Fruit fly (Drosophila melanogaster) Kc167 (cell line): Measurements from ENCODE around the gene Traf-like.

Experiments used
- Myc ChIP-seq: fragments of >200 bp; optimal IDR thresholded peaks from 2 replicates; lab custom pipeline; 2017; ENCODE audit warnings: missing external identifiers
- Sin3A ChIP-seq: fragments of >200 bp; optimal IDR thresholded peaks from 2 replicates; lab custom pipeline; 2018; ENCODE audit warnings: missing external identifiers
- h ChIP-seq: fragments of >200 bp; optimal IDR thresholded peaks from 3 replicates; lab custom pipeline; 2018; ENCODE audit warnings: missing external identifiers
- insv ChIP-seq: fragments of >200 bp; optimal IDR thresholded peaks from 3 replicates; lab custom pipeline; 2018; ENCODE audit warnings: missing external identifiers
- psq ChIP-seq: fragments of >200 bp; optimal IDR thresholded peaks from 2 replicates; lab custom pipeline; 2017; ENCODE audit warnings: missing external identifiers
- ttk ChIP-seq: sonication (Bioruptor generic); optimal IDR thresholded peaks from 2 replicates; lab custom pipeline; 2017; ENCODE audit warnings: missing external identifiers

Traf-like gene

dm6 chrX:16414451-16415368 lies at the start of gene Traf-like:
TSS of gene Traf-like (plus strand) at chrX:16415046.
- no peak for TF ChIP-seq h (lab: Kevin White, UChicago)
- no peak for TF ChIP-seq ttk (lab: Kevin White, UChicago)
- TF ChIP-seq Sin3A: no peak
- TF ChIP-seq insv (lab: Kevin White, UChicago): no peak
- TF ChIP-seq psq (lab: Kevin White, UChicago): no peak

- TF ChIP-seq Myc (lab: Kevin White, UChicago) (no peak), ttk (lab: Kevin White, UChicago) (no peak), insv (lab: Kevin White, UChicago) (no peak), psq (lab: Kevin White, UChicago) (no peak), Sin3A (no peak), h (lab: Kevin White, UChicago) (no peak)
Observed at dm6 chrX:16368585-16368984, 46.3 kb upstream of the Traf-like start.

dm6 chrX:16371923-16372322 lies 42.9 kb upstream of the Traf-like start:
- TF ChIP-seq h (lab: Kevin White, UChicago): no peak
- no peak for TF ChIP-seq Myc (lab: Kevin White, UChicago)
- no peak for TF ChIP-seq insv (lab: Kevin White, UChicago)
- TF ChIP-seq psq (lab: Kevin White, UChicago): no peak
- no peak for TF ChIP-seq Sin3A
- TF ChIP-seq ttk (lab: Kevin White, UChicago): no peak

dm6 chrX:16372492-16373350 lies 42.1 kb upstream of the Traf-like start, which contains the start of gene Fur2:
TSS of gene Fur2 (plus strand) at chrX:16373086.
- TF ChIP-seq h (lab: Kevin White, UChicago) (no peak), ttk (lab: Kevin White, UChicago) (no peak), insv (lab: Kevin White, UChicago) (no peak), Sin3A (no peak), psq (lab: Kevin White, UChicago) (no peak), Myc (lab: Kevin White, UChicago) (no peak)

- TF ChIP-seq h (lab: Kevin White, UChicago): no peak
- TF ChIP-seq Myc (lab: Kevin White, UChicago): no peak
- TF ChIP-seq ttk (lab: Kevin White, UChicago): no peak
- TF ChIP-seq Sin3A: no peak
Observed at dm6 chrX:16373541-16373940, 41.3 kb upstream of the Traf-like start.

dm6 chrX:16374059-16374458 lies 40.8 kb upstream of the Traf-like start:
- no peak for TF ChIP-seq insv (lab: Kevin White, UChicago)

dm6 chrX:16383667-16384515 lies 31.0 kb upstream of the Traf-like start:
- no peak for TF ChIP-seq insv (lab: Kevin White, UChicago)
- TF ChIP-seq ttk (lab: Kevin White, UChicago): no peak
- no peak for TF ChIP-seq Myc (lab: Kevin White, UChicago)
- no peak for TF ChIP-seq psq (lab: Kevin White, UChicago)
- TF ChIP-seq h (lab: Kevin White, UChicago): no peak
- no peak for TF ChIP-seq Sin3A

dm6 chrX:16384843-16385726 lies 29.8 kb upstream of the Traf-like start, which contains the start of the genes CG9992 and CG4239:
TSS of gene CG9992 (minus strand) at chrX:16384908.
TSS of gene CG4239 (plus strand) at chrX:16385278.
- TF ChIP-seq h (lab: Kevin White, UChicago): no peak
- TF ChIP-seq Myc (lab: Kevin White, UChicago): no peak
- no peak for TF ChIP-seq insv (lab: Kevin White, UChicago)
- TF ChIP-seq ttk (lab: Kevin White, UChicago): no peak
- TF ChIP-seq Sin3A: no peak
- no peak for TF ChIP-seq psq (lab: Kevin White, UChicago)

- TF ChIP-seq Myc (lab: Kevin White, UChicago) (no peak), h (lab: Kevin White, UChicago) (no peak), Sin3A (no peak), insv (lab: Kevin White, UChicago) (no peak)
Observed at dm6 chrX:16385942-16386392, 28.9 kb upstream of the Traf-like start.

- TF ChIP-seq ttk (lab: Kevin White, UChicago) (no peak), Myc (lab: Kevin White, UChicago) (no peak), psq (lab: Kevin White, UChicago) (no peak), Sin3A (no peak), insv (lab: Kevin White, UChicago) (no peak), h (lab: Kevin White, UChicago) (no peak)
Observed at dm6 chrX:16391397-16391796, 23.4 kb upstream of the Traf-like start, which contains the start of the genes TH1 and mei-41. TSS of gene TH1 (minus strand) at chrX:16391438. TSS of gene mei-41 (plus strand) at chrX:16391698.
